Fruit fly (Drosophila melanogaster) whole organism, embryonic: Measurements from ENCODE around the gene CG16972.

Experiments
- Atf3 ChIP-seq: fragments of 200-800 bp; sonication (Bioruptor generic); optimal IDR thresholded peaks from 3 replicates; lab custom pipeline; 2016; ENCODE audit warnings: missing biosample characterization, missing genetic modification characterization
- Atf6 ChIP-seq: fragments of 200-800 bp; sonication (Bioruptor generic); IDR thresholded peaks from 2 replicates; pipeline ENCODE4 v1.3.6; 2022; ENCODE audit warnings: missing biosample characterization, missing genetic modification characterization
- C15 ChIP-seq: fragments of 200-800 bp; sonication (Bioruptor generic); IDR thresholded peaks from 3 replicates; pipeline ENCODE4 v1.3.6; 2022; ENCODE audit warnings: missing biosample characterization, missing genetic modification characterization
- CG10654 ChIP-seq: fragments of 200-800 bp; sonication (Bioruptor generic); optimal IDR thresholded peaks from 2 replicates; lab custom pipeline; 2016; ENCODE audit warnings: missing biosample characterization, missing genetic modification characterization
- CG11247 ChIP-seq: fragments of 200-800 bp; sonication (Bioruptor generic); IDR thresholded peaks from 2 replicates; pipeline ENCODE4 v1.3.6; 2022; ENCODE audit warnings: missing biosample characterization, missing genetic modification characterization
- CG13775 ChIP-seq: fragments of 200-800 bp; sonication (Bioruptor generic); optimal IDR thresholded peaks from 3 replicates; lab custom pipeline; 2017; ENCODE audit warnings: missing biosample characterization, mild to moderate bottlenecking, missing genetic modification characterization
- CG14710 ChIP-seq: fragments of 200-800 bp; sonication (Bioruptor generic); optimal IDR thresholded peaks from 3 replicates; lab custom pipeline; 2019; ENCODE audit warnings: missing biosample characterization, mild to moderate bottlenecking, missing genetic modification characterization, moderate library complexity
- CG16779 ChIP-seq: fragments of 200-800 bp; sonication (Bioruptor generic); IDR thresholded peaks from 2 replicates; pipeline ENCODE4 v1.3.6; 2022; ENCODE audit warnings: missing biosample characterization, missing genetic modification characterization
- CG17912 ChIP-seq: fragments of 200-800 bp; sonication (Bioruptor generic); optimal IDR thresholded peaks from 2 replicates; lab custom pipeline; 2018; ENCODE audit warnings: missing biosample characterization, mild to moderate bottlenecking, missing genetic modification characterization
- CG18476 ChIP-seq: fragments of 200-800 bp; sonication (Bioruptor generic); optimal IDR thresholded peaks from 2 replicates; lab custom pipeline; 2016; ENCODE audit warnings: missing biosample characterization, mild to moderate bottlenecking, missing genetic modification characterization
- CG2120 ChIP-seq: fragments of 200-800 bp; sonication (Bioruptor generic); optimal IDR thresholded peaks from 3 replicates; lab custom pipeline; 2016; ENCODE audit warnings: missing biosample characterization, missing genetic modification characterization
- CG2129 ChIP-seq: fragments of 200-800 bp; sonication (Bioruptor generic); IDR thresholded peaks from 2 replicates; pipeline ENCODE4 v1.3.6; 2022; ENCODE audit warnings: missing biosample characterization, missing genetic modification characterization; ENCODE audit not compliant: partially characterized antibody
- CG3065 ChIP-seq: fragments of 200-800 bp; sonication (Bioruptor generic); optimal IDR thresholded peaks from 2 replicates; lab custom pipeline; 2016; ENCODE audit warnings: missing biosample characterization, missing genetic modification characterization
- CG31365 ChIP-seq: fragments of 200-800 bp; sonication (Bioruptor generic); optimal IDR thresholded peaks from 2 replicates; lab custom pipeline; 2018; ENCODE audit warnings: missing biosample characterization, mild to moderate bottlenecking, missing genetic modification characterization
- CG3163 ChIP-seq: fragments of 200-800 bp; sonication (Bioruptor generic); optimal IDR thresholded peaks from 3 replicates; lab custom pipeline; 2016; ENCODE audit warnings: missing biosample characterization, missing genetic modification characterization
- CG32772 ChIP-seq: fragments of 200-800 bp; sonication (Bioruptor generic); IDR thresholded peaks from 2 replicates; pipeline ENCODE4 v1.3.6; 2022; ENCODE audit warnings: missing biosample characterization, missing genetic modification characterization
- CG4360 ChIP-seq: fragments of 200-800 bp; sonication (Bioruptor generic); IDR thresholded peaks from 2 replicates; pipeline ENCODE4 v1.3.6; 2022; ENCODE audit warnings: missing biosample characterization, missing genetic modification characterization
- CG7271 ChIP-seq: fragments of 200-800 bp; sonication (Bioruptor generic); optimal IDR thresholded peaks from 2 replicates; lab custom pipeline; 2018; ENCODE audit warnings: missing biosample characterization, mild to moderate bottlenecking, missing genetic modification characterization, moderate library complexity
- CG7987 ChIP-seq: fragments of 200-800 bp; sonication (Bioruptor generic); optimal IDR thresholded peaks from 2 replicates; lab custom pipeline; 2018; ENCODE audit warnings: missing biosample characterization, mild to moderate bottlenecking, missing genetic modification characterization, moderate library complexity
- Doc3 ChIP-seq: fragments of 200-800 bp; sonication (Bioruptor generic); IDR thresholded peaks from 3 replicates; pipeline ENCODE4 v1.3.6; 2022; ENCODE audit warnings: missing biosample characterization, missing genetic modification characterization; ENCODE audit not compliant: partially characterized antibody
- Drgx ChIP-seq: fragments of 200-800 bp; sonication (Bioruptor generic); IDR thresholded peaks from 2 replicates; pipeline ENCODE4 v1.3.6; 2022; ENCODE audit warnings: missing biosample characterization, missing genetic modification characterization
- Fer1 ChIP-seq: fragments of 200-800 bp; sonication (Bioruptor generic); optimal IDR thresholded peaks from 2 replicates; lab custom pipeline; 2017; ENCODE audit warnings: missing biosample characterization, mild to moderate bottlenecking, missing genetic modification characterization
- HmgD ChIP-seq: fragments of 200-800 bp; sonication (Bioruptor generic); optimal IDR thresholded peaks from 3 replicates; lab custom pipeline; 2016; ENCODE audit warnings: missing biosample characterization, missing genetic modification characterization
- HmgZ ChIP-seq: fragments of 200-800 bp; sonication (Bioruptor generic); optimal IDR thresholded peaks from 2 replicates; lab custom pipeline; 2018; ENCODE audit warnings: missing biosample characterization, mild to moderate bottlenecking, missing genetic modification characterization
- MBD-R2 ChIP-seq: fragments of 200-800 bp; sonication (Bioruptor generic); IDR thresholded peaks from 2 replicates; pipeline ENCODE4 v1.3.6; 2022; ENCODE audit warnings: missing biosample characterization, missing genetic modification characterization
- Med ChIP-seq: fragments of 200-800 bp; sonication (Bioruptor generic); peaks from one replicate; lab custom pipeline; 2016; ENCODE audit warnings: missing biosample characterization, missing genetic modification characterization, mild to moderate bottlenecking, inconsistent platforms, moderate library complexity
- Oaz ChIP-seq: fragments of 200-800 bp; sonication (Bioruptor generic); IDR thresholded peaks from 2 replicates; pipeline ENCODE4 v1.3.6; 2022; ENCODE audit warnings: missing biosample characterization, missing genetic modification characterization
- Side ChIP-seq: fragments of 200-800 bp; sonication (Bioruptor generic); optimal IDR thresholded peaks from 2 replicates; lab custom pipeline; 2016; ENCODE audit warnings: missing biosample characterization, missing genetic modification characterization
- TFAM ChIP-seq: fragments of 200-800 bp; sonication (Bioruptor generic); optimal IDR thresholded peaks from 2 replicates; lab custom pipeline; 2017; ENCODE audit warnings: missing biosample characterization, missing genetic modification characterization, inconsistent platforms
- Tbp ChIP-seq: fragments of >200 bp; optimal IDR thresholded peaks from 2 replicates; lab custom pipeline; 2018; ENCODE audit warnings: missing biosample characterization, missing genetic modification characterization
- Xbp1 ChIP-seq: fragments of 200-800 bp; sonication (Bioruptor generic); optimal IDR thresholded peaks from 3 replicates; lab custom pipeline; 2016; ENCODE audit warnings: missing biosample characterization, mild to moderate bottlenecking, missing genetic modification characterization
- ash1 ChIP-seq: fragments of 200-800 bp; sonication (Bioruptor generic); optimal IDR thresholded peaks from 2 replicates; lab custom pipeline; 2018; ENCODE audit warnings: missing biosample characterization, mild to moderate bottlenecking, missing genetic modification characterization
- btn ChIP-seq: fragments of 200-800 bp; sonication (Bioruptor generic); optimal IDR thresholded peaks from 2 replicates; lab custom pipeline; 2016; ENCODE audit warnings: missing biosample characterization, missing genetic modification characterization
- caup ChIP-seq: fragments of 200-800 bp; sonication (Bioruptor generic); optimal IDR thresholded peaks from 3 replicates; lab custom pipeline; 2017; ENCODE audit warnings: missing biosample characterization, mild to moderate bottlenecking, missing genetic modification characterization, moderate library complexity; ENCODE audit not compliant: severe bottlenecking
- chinmo ChIP-seq: fragments of 200-800 bp; sonication (Bioruptor generic); IDR thresholded peaks from 4 replicates; pipeline ENCODE4 v1.3.6; 2022; ENCODE audit warnings: missing biosample characterization, missing genetic modification characterization; ENCODE audit not compliant: partially characterized antibody
- chn ChIP-seq: fragments of 200-800 bp; sonication (Bioruptor generic); optimal IDR thresholded peaks from 2 replicates; lab custom pipeline; 2016; ENCODE audit warnings: missing biosample characterization, missing genetic modification characterization
- crol ChIP-seq: fragments of 200-800 bp; sonication (Bioruptor generic); IDR thresholded peaks from 2 replicates; pipeline ENCODE4 v1.3.6; 2022; ENCODE audit warnings: missing biosample characterization, missing genetic modification characterization
- danr ChIP-seq: fragments of 200-800 bp; sonication (Bioruptor generic); IDR thresholded peaks from 2 replicates; pipeline ENCODE4 v1.3.6; 2022; ENCODE audit warnings: missing biosample characterization, missing genetic modification characterization
- grn ChIP-seq: fragments of 200-800 bp; sonication (Bioruptor generic); optimal IDR thresholded peaks from 3 replicates; lab custom pipeline; 2017; ENCODE audit warnings: missing biosample characterization, missing genetic modification characterization
- jigr1 ChIP-seq: fragments of 200-800 bp; sonication (Bioruptor generic); IDR thresholded peaks from 3 replicates; pipeline ENCODE4 v1.3.6; 2022; ENCODE audit warnings: missing biosample characterization, missing genetic modification characterization
- org-1 ChIP-seq: fragments of 200-800 bp; sonication (Bioruptor generic); optimal IDR thresholded peaks from 2 replicates; lab custom pipeline; 2017; ENCODE audit warnings: missing biosample characterization, missing genetic modification characterization
- p53 ChIP-seq: fragments of 200-800 bp; sonication (Bioruptor generic); optimal IDR thresholded peaks from 2 replicates; lab custom pipeline; 2016; ENCODE audit warnings: missing biosample characterization, missing genetic modification characterization
- pho ChIP-seq: fragments of 200-800 bp; sonication (Bioruptor generic); optimal IDR thresholded peaks from 2 replicates; lab custom pipeline; 2016; ENCODE audit warnings: missing biosample characterization, missing genetic modification characterization
- prd ChIP-seq, 3 experiments: fragments of >200 bp in 2 of 3; fragments of 200-800 bp in 1 of 3; sonication (Bioruptor generic) in 1 of 3; optimal IDR thresholded peaks in 2 of 3; IDR thresholded peaks in 1 of 3; 2 replicates in 2 of 3; 3 replicates in 1 of 3; pipeline versions ENCODE4 v1.3.6 to Lab custom; 2017 to 2022; ENCODE audit warnings: missing biosample characterization in 1 of 3, missing genetic modification characterization in 1 of 3
- pzg ChIP-seq: fragments of 200-800 bp; sonication (Bioruptor generic); optimal IDR thresholded peaks from 3 replicates; lab custom pipeline; 2018; ENCODE audit warnings: missing biosample characterization, mild to moderate bottlenecking, missing genetic modification characterization, moderate library complexity
- repo ChIP-seq: fragments of 200-800 bp; sonication (Bioruptor generic); optimal IDR thresholded peaks from 2 replicates; lab custom pipeline; 2016; ENCODE audit warnings: missing biosample characterization, missing genetic modification characterization
- sc ChIP-seq, 3 experiments: fragments of >200 bp in 2 of 3; fragments of 200-800 bp in 1 of 3; sonication (Bioruptor generic) in 1 of 3; optimal IDR thresholded peaks; 2 replicates in 2 of 3; 3 replicates in 1 of 3; lab custom pipeline; 2017; ENCODE audit warnings: mild to moderate bottlenecking in 1 of 3, missing biosample characterization in 1 of 3, missing genetic modification characterization in 1 of 3, missing genetic modification reagents in 1 of 3
- sna ChIP-seq: fragments of 200-800 bp; sonication (Bioruptor generic); IDR thresholded peaks from 2 replicates; pipeline ENCODE4 v1.3.6; 2022; ENCODE audit warnings: missing biosample characterization, missing genetic modification characterization; ENCODE audit not compliant: partially characterized antibody
- trem ChIP-seq: fragments of 200-800 bp; optimal IDR thresholded peaks from 3 replicates; lab custom pipeline; 2019; ENCODE audit warnings: missing biosample characterization, mild to moderate bottlenecking, missing genetic modification characterization, moderate library complexity

CG16972 gene

DNA sequence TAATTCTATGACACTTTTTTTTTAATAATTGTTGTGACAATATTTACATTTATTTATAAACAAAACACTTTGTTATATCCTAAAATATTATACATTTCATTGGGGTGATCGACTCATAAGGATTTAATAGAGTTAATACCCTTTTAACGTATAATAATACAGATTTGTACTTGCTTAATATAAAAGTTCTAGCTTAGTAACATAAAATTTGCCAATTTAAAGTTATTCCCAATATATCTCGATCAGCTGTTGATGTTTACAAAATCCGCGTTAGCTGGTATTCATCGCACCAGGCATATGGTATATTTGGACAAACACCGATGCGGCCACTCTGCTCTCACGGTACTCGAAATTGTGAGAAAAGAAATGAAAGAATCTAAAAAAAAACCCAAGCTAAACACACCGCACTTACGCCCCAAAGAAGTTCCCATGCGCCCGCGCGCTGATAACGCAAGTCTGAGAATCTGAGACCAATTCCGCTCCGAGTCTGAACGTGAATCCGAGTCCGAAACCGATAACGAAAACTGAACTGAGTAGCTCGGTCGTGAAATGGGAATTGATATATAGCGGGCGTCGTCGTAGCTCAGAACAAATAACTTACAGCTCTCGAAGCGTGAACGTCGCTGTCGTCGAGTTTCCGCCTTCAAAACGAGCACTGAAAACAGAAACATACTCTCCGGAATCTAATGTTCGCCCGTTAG, 492 bp upstream of the CG16972 start, which contains the start of gene Pect (continued):
- no peak for TF ChIP-seq TFAM
- TF ChIP-seq CG11247 (GFP tag; lab: Robert Waterston, UW), result no peak
- TF ChIP-seq Med (GFP tag; lab: Kevin White, UChicago), result peak; percentile 79
- no peak for TF ChIP-seq ash1 (GFP tag; lab: Kevin White, UChicago)
- peak; percentile 25 for TF ChIP-seq trem
- TF ChIP-seq CG3163 (GFP tag; lab: Kevin White, UChicago), result no peak
- TF ChIP-seq grn, result no peak
- peak; percentile 62 for TF ChIP-seq HmgZ
- peak; percentile 34 for TF ChIP-seq HmgD (GFP tag; lab: Kevin White, UChicago)
- no peak for TF ChIP-seq prd (optimal IDR thresholded peaks at IDR 0.05; lab: Kevin White, UChicago)
- TF ChIP-seq prd (GFP tag; IDR thresholded peaks at IDR 0.05; lab: Robert Waterston, UW), result no peak
- 0 out of 2 replicates have a peak, but pooled peaks have one; percentile 35 for TF ChIP-seq sna (GFP tag; lab: Robert Waterston, UW)
- no peak for TF ChIP-seq CG10654 (GFP tag; lab: Kevin White, UChicago)
- no peak for TF ChIP-seq CG7987 (GFP tag; lab: Kevin White, UChicago)
- TF ChIP-seq caup (GFP tag; lab: Kevin White, UChicago), result peak; percentile 30
- no peak for TF ChIP-seq Side
- TF ChIP-seq Fer1, result peak; percentile 66
- no peak; the same call in 1 of the 2 replicates for TF ChIP-seq CG2129 (GFP tag; lab: Robert Waterston, UW)
- TF ChIP-seq CG2120 (GFP tag; lab: Kevin White, UChicago), result no peak
- no peak for TF ChIP-seq p53 (GFP tag; lab: Kevin White, UChicago)
- 0 out of 2 replicates have a peak, but pooled peaks have one; percentile 9 for TF ChIP-seq Drgx (GFP tag; lab: Robert Waterston, UW)
- 0 out of 2 replicates have a peak, but pooled peaks have one; percentile 12 for TF ChIP-seq MBD-R2 (GFP tag; lab: Robert Waterston, UW)
- no peak for TF ChIP-seq CG16779 (GFP tag; lab: Robert Waterston, UW)
- no peak for TF ChIP-seq repo (GFP tag; lab: Kevin White, UChicago)
- TF ChIP-seq btn (GFP tag; lab: Kevin White, UChicago), result no peak
- no peak; the same call in 1 of the 2 replicates for TF ChIP-seq crol
- TF ChIP-seq org-1 (GFP tag; lab: Kevin White, UChicago), result no peak
- no peak for TF ChIP-seq pho
- peak; percentile 58 for TF ChIP-seq pzg
- TF ChIP-seq CG13775 (GFP tag; lab: Kevin White, UChicago), result peak; percentile 52
- TF ChIP-seq CG3065, result no peak
- TF ChIP-seq Atf6 (GFP tag; lab: Robert Waterston, UW), result no peak
- TF ChIP-seq CG17912 (GFP tag; lab: Kevin White, UChicago), result no peak
- TF ChIP-seq Atf3 (GFP tag; lab: Kevin White, UChicago), result no peak
- peak; percentile 69 for TF ChIP-seq CG14710 (tag; lab: Kevin White, UChicago)
- TF ChIP-seq Xbp1, result peak; percentile 2
- no peak for TF ChIP-seq chn (GFP tag; lab: Kevin White, UChicago)
- no peak for TF ChIP-seq sc (optimal IDR thresholded peaks at IDR 0.05; lab: Kevin White, UChicago)
- no peak for TF ChIP-seq sc (GFP tag; optimal IDR thresholded peaks at IDR 0.05; lab: Kevin White, UChicago)
- no peak for TF ChIP-seq Oaz (GFP tag; lab: Robert Waterston, UW)
- TF ChIP-seq Tbp (GFP tag; lab: Kevin White, UChicago), result no peak
- TF ChIP-seq CG32772 (GFP tag; lab: Robert Waterston, UW), result no peak
- TF ChIP-seq CG31365 (tag; lab: Kevin White, UChicago), result no peak
- TF ChIP-seq Doc3 (GFP tag; lab: Robert Waterston, UW), result 0 out of 3 replicates have a peak, but pooled peaks have one; percentile 36
- no peak for TF ChIP-seq CG4360
- peak; percentile 89; the same call in 3 of the 4 replicates for TF ChIP-seq chinmo
- peak; percentile 19 for TF ChIP-seq CG18476 (GFP tag; lab: Kevin White, UChicago)
- no peak for TF ChIP-seq CG7271
- TF ChIP-seq danr (GFP tag; lab: Robert Waterston, UW), result no peak
- no peak for TF ChIP-seq jigr1 (GFP tag; lab: Robert Waterston, UW)
- TF ChIP-seq C15 (GFP tag; lab: Robert Waterston, UW), result no peak
